Worm (Caenorhabditis elegans): Measurements from ENCODE around the gene clec-139.

ce11 chrII:4638891-4639290 is 17.3 kb upstream of the clec-139 start:
- TF ChIP-seq lsy-2 (tag; optimal IDR thresholded peaks at IDR 0.05) (no peak), unc-39 (tag; optimal IDR thresholded peaks at IDR 0.05) (no peak), snpc-4 (tag; optimal IDR thresholded peaks at IDR 0.05) (no peak), pha-4 (tag; optimal IDR thresholded peaks at IDR 0.05) (no peak), nhr-76 (tag; optimal IDR thresholded peaks at IDR 0.05) (no peak), nhr-28 (tag; optimal IDR thresholded peaks at IDR 0.05) (no peak), mep-1 (tag; optimal IDR thresholded peaks at IDR 0.05) (no peak)

Measured in whole organism, mixed stage, embryonic.